Worm (Caenorhabditis elegans) whole organism, L2 larva: ENCODE measurements around the gene his-74.

Experiments used
- C34F6.9 ChIP-seq: fragments of 150-350 bp; optimal IDR thresholded peaks from 2 replicates; lab custom pipeline; 2014; ENCODE audit warnings: missing biosample characterization, missing genetic modification characterization
- F13H6.1 ChIP-seq: sonication (generic microtip); optimal IDR thresholded peaks from 2 replicates; lab custom pipeline; 2016; ENCODE audit warnings: missing genetic modification characterization, missing compliant biosample characterization
- ZK546.5 ChIP-seq: sonication (generic microtip); optimal IDR thresholded peaks from 2 replicates; lab custom pipeline; 2017; ENCODE audit warnings: missing biosample characterization, missing genetic modification characterization
- alr-1 ChIP-seq: fragments of 150-350 bp; optimal IDR thresholded peaks from 2 replicates; lab custom pipeline; 2014; ENCODE audit warnings: missing biosample characterization, missing genetic modification characterization
- aly-2 ChIP-seq: fragments of 150-350 bp; optimal IDR thresholded peaks from 2 replicates; lab custom pipeline; 2014; ENCODE audit warnings: missing biosample characterization, missing genetic modification characterization
- blmp-1 ChIP-seq: sonication (generic microtip); optimal IDR thresholded peaks from 2 replicates; lab custom pipeline; 2017; ENCODE audit warnings: missing genetic modification characterization, mild to moderate bottlenecking, missing compliant biosample characterization, antibody characterized with exemption, moderate library complexity; ENCODE audit not compliant: insufficient read depth
- crh-2 ChIP-seq: sonication (generic microtip); optimal IDR thresholded peaks from 2 replicates; lab custom pipeline; 2017; ENCODE audit warnings: missing biosample characterization, missing genetic modification characterization
- egl-27 ChIP-seq: sonication (generic microtip); optimal IDR thresholded peaks from 3 replicates; lab custom pipeline; 2017; ENCODE audit warnings: missing biosample characterization, missing genetic modification reagents, missing genetic modification characterization
- elt-1 ChIP-seq: fragments of 150-350 bp; optimal IDR thresholded peaks from 2 replicates; lab custom pipeline; 2014; ENCODE audit warnings: missing biosample characterization, missing genetic modification characterization
- fos-1 ChIP-seq: fragments of 150-350 bp; optimal IDR thresholded peaks from 2 replicates; lab custom pipeline; 2014; ENCODE audit warnings: missing biosample characterization, missing genetic modification characterization
- gmeb-1 ChIP-seq: fragments of 150-350 bp; optimal IDR thresholded peaks from 2 replicates; lab custom pipeline; 2014; ENCODE audit warnings: missing biosample characterization, missing genetic modification characterization
- lin-11 ChIP-seq: fragments of 150-350 bp; sonication (generic microtip); optimal IDR thresholded peaks from 2 replicates; lab custom pipeline; 2014; ENCODE audit warnings: missing biosample characterization, missing genetic modification characterization, inconsistent platforms, mixed read lengths
- lin-13 ChIP-seq: fragments of 150-350 bp; optimal IDR thresholded peaks from 2 replicates; lab custom pipeline; 2014; ENCODE audit warnings: missing biosample characterization, missing genetic modification reagents, missing genetic modification characterization
- lin-39 ChIP-seq: fragments of 150-350 bp; optimal IDR thresholded peaks from 2 replicates; lab custom pipeline; 2014; ENCODE audit warnings: missing biosample characterization, missing genetic modification reagents, missing genetic modification characterization
- lsy-2 ChIP-seq, 2 experiments: fragments of 150-350 bp in 1 of 2; sonication (generic microtip) in 1 of 2; optimal IDR thresholded peaks; 2 replicates each; lab custom pipeline; 2014 to 2017; ENCODE audit warnings: missing biosample characterization in 2 of 2, missing genetic modification characterization in 2 of 2
- mab-5 ChIP-seq: fragments of 150-350 bp; optimal IDR thresholded peaks from 2 replicates; lab custom pipeline; 2014; ENCODE audit warnings: missing biosample characterization, missing genetic modification characterization
- nhr-10 ChIP-seq: sonication (generic microtip); optimal IDR thresholded peaks from 2 replicates; lab custom pipeline; 2017; ENCODE audit warnings: missing biosample characterization, missing genetic modification characterization
- nhr-11 ChIP-seq: fragments of 150-350 bp; optimal IDR thresholded peaks from 2 replicates; lab custom pipeline; 2014; ENCODE audit warnings: missing biosample characterization, missing genetic modification characterization
- nhr-129 ChIP-seq: fragments of 150-350 bp; optimal IDR thresholded peaks from 2 replicates; lab custom pipeline; 2014; ENCODE audit warnings: missing biosample characterization, missing genetic modification characterization
- nhr-21 ChIP-seq: fragments of 150-350 bp; optimal IDR thresholded peaks from 2 replicates; lab custom pipeline; 2014; ENCODE audit warnings: missing biosample characterization, missing genetic modification characterization
- nhr-237 ChIP-seq: fragments of 150-350 bp; optimal IDR thresholded peaks from 2 replicates; lab custom pipeline; 2014; ENCODE audit warnings: missing biosample characterization, missing genetic modification characterization
- nhr-25 ChIP-seq: fragments of 150-350 bp; sonication (generic microtip); optimal IDR thresholded peaks from 3 replicates; lab custom pipeline; 2014; ENCODE audit warnings: missing biosample characterization, missing genetic modification characterization
- nhr-6 ChIP-seq: fragments of 150-350 bp; optimal IDR thresholded peaks from 2 replicates; lab custom pipeline; 2014; ENCODE audit warnings: missing biosample characterization, missing genetic modification characterization
- nhr-77 ChIP-seq: fragments of 150-350 bp; optimal IDR thresholded peaks from 2 replicates; lab custom pipeline; 2014; ENCODE audit warnings: missing biosample characterization, missing genetic modification characterization
- peb-1 ChIP-seq: fragments of 150-350 bp; optimal IDR thresholded peaks from 2 replicates; lab custom pipeline; 2014; ENCODE audit warnings: missing biosample characterization, missing genetic modification characterization
- sem-4 ChIP-seq: fragments of 150-350 bp; optimal IDR thresholded peaks from 2 replicates; lab custom pipeline; 2014; ENCODE audit warnings: missing biosample characterization, missing genetic modification reagents, missing genetic modification characterization
- skn-1 ChIP-seq: sonication (generic microtip); optimal IDR thresholded peaks from 2 replicates; lab custom pipeline; 2017; ENCODE audit warnings: missing biosample characterization, missing genetic modification characterization
- snpc-4 ChIP-seq: fragments of 150-350 bp; optimal IDR thresholded peaks from 2 replicates; lab custom pipeline; 2014; ENCODE audit warnings: missing biosample characterization, missing genetic modification characterization
- unc-39 ChIP-seq: fragments of 150-350 bp; optimal IDR thresholded peaks from 2 replicates; lab custom pipeline; 2014; ENCODE audit warnings: missing biosample characterization, missing genetic modification characterization
- unc-55 ChIP-seq: fragments of 150-350 bp; sonication (generic microtip); optimal IDR thresholded peaks from 3 replicates; lab custom pipeline; 2014; ENCODE audit warnings: missing biosample characterization, missing genetic modification reagents, missing genetic modification characterization
- zag-1 ChIP-seq: fragments of 150-350 bp; optimal IDR thresholded peaks from 2 replicates; lab custom pipeline; 2014; ENCODE audit warnings: missing biosample characterization, missing genetic modification characterization
- ztf-1 ChIP-seq: fragments of 200-800 bp; sonication (Bioruptor generic); conservative IDR thresholded peaks from 2 replicates; pipeline ENCODE4 v1.3.6; 2022; ENCODE audit warnings: missing genetic modification characterization, missing compliant biosample characterization
- ztf-4 ChIP-seq: fragments of 150-350 bp; optimal IDR thresholded peaks from 2 replicates; lab custom pipeline; 2014; ENCODE audit warnings: missing biosample characterization, missing genetic modification characterization

Gene his-74

DNA sequence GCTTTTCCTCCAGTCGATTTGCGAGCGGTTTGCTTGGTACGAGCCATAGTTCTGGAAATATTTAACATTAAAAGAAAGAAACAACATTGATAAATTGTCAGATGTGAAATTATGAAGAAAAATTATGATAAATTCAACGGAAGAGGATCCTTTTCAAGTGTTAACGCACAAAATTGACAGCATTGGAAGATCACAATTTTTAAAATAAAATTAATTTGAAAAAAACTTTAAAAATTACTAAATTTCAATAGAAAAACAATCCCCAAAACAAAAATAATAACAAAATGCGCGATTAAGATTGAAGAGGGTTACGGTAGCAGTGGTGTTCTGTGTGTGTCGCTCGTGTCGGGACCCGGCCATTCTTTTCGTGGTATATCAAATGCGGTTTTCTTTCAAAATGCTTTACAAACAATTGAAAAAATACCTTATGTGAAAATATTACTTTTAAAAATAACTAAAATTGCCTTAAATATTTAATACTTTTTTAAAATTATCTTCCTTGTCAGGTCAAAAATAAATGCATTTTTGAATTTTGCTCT lies at the start of gene his-74:
Gene his-74, minus strand, starts transcription at position 51 of the 539 bp plus-strand sequence.
- no peak for TF ChIP-seq nhr-129
- no peak for TF ChIP-seq ztf-4
- no peak for TF ChIP-seq lin-11
- no peak for TF ChIP-seq gmeb-1 (tag; lab: Kevin White, UChicago)
- TF ChIP-seq blmp-1 (tag; lab: Kevin White, UChicago): no peak
- no peak for TF ChIP-seq nhr-11 (tag; lab: Kevin White, UChicago)
- no peak for TF ChIP-seq unc-55 (GFP tag; lab: Kevin White, UChicago)
- no peak for TF ChIP-seq snpc-4 (tag; lab: Kevin White, UChicago)
- TF ChIP-seq F13H6.1 (tag; lab: Kevin White, UChicago): no peak
- no peak for TF ChIP-seq crh-2 (tag; lab: Kevin White, UChicago)
- TF ChIP-seq lsy-2 (tag; optimal IDR thresholded peaks at IDR 0.05; lab: Kevin White, UChicago): no peak
- TF ChIP-seq nhr-237 (tag; lab: Kevin White, UChicago): no peak
- no peak for TF ChIP-seq lin-39 (tag; lab: Kevin White, UChicago)
- no peak for TF ChIP-seq mab-5 (tag; lab: Kevin White, UChicago)

DNA sequence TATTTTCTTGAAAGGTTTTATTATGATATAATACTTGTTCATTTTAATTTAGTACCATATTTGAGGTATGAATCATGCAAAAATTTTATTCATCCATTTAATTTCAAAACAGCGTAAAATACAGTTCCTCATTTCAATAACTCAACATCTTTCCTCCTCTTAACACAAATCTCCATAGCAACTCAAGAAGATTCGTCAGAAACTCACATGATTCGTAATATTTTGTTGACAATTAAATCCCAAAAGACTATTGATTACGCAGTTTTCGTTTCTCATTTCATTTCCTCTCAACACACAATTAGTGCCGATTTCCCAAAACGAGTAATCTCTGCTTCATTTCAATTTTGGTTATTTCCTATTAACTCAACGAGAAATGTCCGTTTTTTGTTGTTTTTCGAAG lies 48.2 kb upstream of the his-74 start, which contains the start of gene R11D1.2:
Gene R11D1.2, plus strand, starts transcription at position 301 of the 400 bp plus-strand sequence.
- TF ChIP-seq nhr-11 (tag; lab: Kevin White, UChicago): no peak
- no peak for TF ChIP-seq gmeb-1 (tag; lab: Kevin White, UChicago)
- TF ChIP-seq lsy-2 (tag; optimal IDR thresholded peaks at IDR 0.05; lab: Kevin White, UChicago): no peak
- TF ChIP-seq nhr-25 (tag; lab: Kevin White, UChicago): no peak
- TF ChIP-seq, all 48 proteins: peak for 0

DNA sequence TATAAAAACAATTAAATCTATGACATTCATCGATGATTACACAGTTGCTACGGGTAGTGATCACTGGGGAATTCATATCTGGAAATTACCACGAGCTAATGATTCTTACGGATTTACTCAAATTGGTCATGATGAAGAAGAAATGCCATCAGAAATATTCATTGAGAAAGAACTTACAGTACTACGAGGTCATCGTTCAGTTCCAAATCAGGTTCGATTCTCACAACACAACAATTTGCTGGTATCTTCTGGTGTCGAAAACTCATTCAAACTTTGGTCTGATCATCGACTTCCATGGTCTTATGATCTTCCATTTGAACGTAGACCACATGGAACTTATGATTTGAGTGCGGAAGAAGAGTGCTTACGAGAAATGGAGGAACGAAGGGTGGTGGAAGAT lies 46.4 kb upstream of the his-74 start:
- TF ChIP-seq nhr-129 (no peak), F13H6.1 (tag; lab: Kevin White, UChicago) (no peak), nhr-6 (tag; lab: Kevin White, UChicago) (no peak), elt-1 (tag; lab: Kevin White, UChicago) (no peak), gmeb-1 (tag; lab: Kevin White, UChicago) (no peak), crh-2 (tag; lab: Kevin White, UChicago) (no peak), peb-1 (tag; lab: Kevin White, UChicago) (no peak), skn-1 (no peak), lsy-2 (tag; optimal IDR thresholded peaks at IDR 0.05; lab: Kevin White, UChicago) (no peak), egl-27 (tag; lab: Kevin White, UChicago) (no peak), lin-13 (GFP tag; lab: Kevin White, UChicago) (no peak), unc-39 (no peak), nhr-11 (tag; lab: Kevin White, UChicago) (no peak), sem-4 (tag; lab: Kevin White, UChicago) (no peak), unc-55 (GFP tag; lab: Kevin White, UChicago) (no peak)

DNA sequence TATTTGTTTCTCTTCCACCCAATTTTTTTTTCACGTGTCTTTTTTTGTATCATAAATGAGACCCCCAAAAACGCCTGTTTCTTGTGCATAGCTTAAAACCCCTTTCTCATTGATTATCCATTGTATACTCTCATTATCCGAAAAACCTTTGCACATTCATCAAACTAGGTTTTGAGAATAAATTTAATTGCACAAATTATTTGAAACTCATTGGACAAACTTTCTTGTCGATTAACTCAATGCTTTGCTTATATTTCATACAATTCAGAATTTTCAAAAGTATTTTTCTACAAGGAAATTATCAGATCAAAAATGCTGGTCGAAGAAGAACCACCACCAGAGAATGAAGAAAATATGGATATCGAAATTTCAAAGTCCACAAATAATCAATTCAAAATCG lies 43.9 kb upstream of the his-74 start, which contains the start of gene R11D1.1:
Gene R11D1.1, plus strand, starts transcription at position 301 of the 400 bp plus-strand sequence.
- TF ChIP-seq zag-1 (tag; lab: Kevin White, UChicago): no peak
- no peak for TF ChIP-seq nhr-21 (tag; lab: Kevin White, UChicago)
- TF ChIP-seq ztf-1 (GFP tag; lab: Robert Waterston, UW): no peak
- TF ChIP-seq lin-11: no peak
- TF ChIP-seq nhr-77: no peak
- no peak for TF ChIP-seq snpc-4 (tag; lab: Kevin White, UChicago)
- no peak for TF ChIP-seq alr-1
- no peak for TF ChIP-seq ZK546.5
- no peak for TF ChIP-seq nhr-10

DNA sequence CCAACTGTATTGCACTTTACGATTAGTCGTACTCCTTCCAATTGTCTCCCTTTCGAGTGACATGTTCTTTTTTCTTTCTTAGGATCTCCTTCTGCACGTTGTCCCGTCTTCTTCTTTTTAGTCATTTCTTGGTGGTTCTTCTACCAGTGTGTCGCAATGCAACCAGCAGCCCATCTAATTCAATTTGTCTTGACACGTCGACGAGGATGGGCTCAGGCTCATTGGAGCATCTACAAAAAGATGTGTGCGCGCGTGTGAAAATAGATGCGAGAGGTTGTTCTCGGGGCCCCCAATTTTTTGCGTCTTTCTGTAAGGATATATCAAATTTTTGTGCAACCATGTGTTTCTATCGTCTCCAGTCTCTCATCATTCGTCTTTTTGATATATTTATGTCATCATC lies 41.5 kb upstream of the his-74 start:
- no peak for TF ChIP-seq sem-4 (tag; lab: Kevin White, UChicago)
- TF ChIP-seq aly-2: no peak
- TF ChIP-seq zag-1 (tag; lab: Kevin White, UChicago): peak; percentile 48
- peak; percentile 47 for TF ChIP-seq crh-2 (tag; lab: Kevin White, UChicago)

DNA sequence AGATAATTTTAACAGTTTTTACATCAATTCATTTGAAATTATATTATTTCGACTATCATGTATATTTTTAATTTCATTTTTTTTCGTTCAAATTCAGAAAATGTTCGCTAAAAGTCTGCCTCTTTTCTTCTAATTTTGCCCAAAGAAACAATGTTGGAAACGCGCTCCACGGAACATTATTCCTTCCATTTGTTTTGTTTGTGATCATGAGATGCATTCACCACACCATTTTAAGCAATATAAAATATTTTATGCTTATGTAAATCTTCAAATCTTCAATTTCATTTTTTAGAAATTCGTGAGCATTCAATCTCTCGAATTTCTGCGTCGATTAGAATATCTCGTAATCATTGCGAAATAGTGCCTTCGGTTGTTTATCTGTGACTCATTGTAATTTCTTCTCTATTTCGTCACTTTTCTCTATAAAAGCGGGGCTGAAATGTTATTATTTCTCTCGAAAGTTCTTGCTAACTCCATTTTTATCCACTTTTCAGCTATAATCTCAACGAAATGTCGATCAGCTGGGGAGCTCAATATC lies 37.3 kb upstream of the his-74 start, which contains the start of gene istr-1:
Gene istr-1, plus strand, starts transcription at position 495 of the 538 bp plus-strand sequence.
- peak; percentile 12 for TF ChIP-seq fos-1 (tag; lab: Kevin White, UChicago)
- TF ChIP-seq skn-1: peak; percentile 11
- TF ChIP-seq ztf-1 (GFP tag; lab: Robert Waterston, UW): no peak
- peak; percentile 66 for TF ChIP-seq C34F6.9 (tag; lab: Kevin White, UChicago)
- peak; percentile 33 for TF ChIP-seq nhr-129
- TF ChIP-seq egl-27 (tag; lab: Kevin White, UChicago): no peak
- TF ChIP-seq unc-55 (GFP tag; lab: Kevin White, UChicago): peak; percentile 34
- TF ChIP-seq elt-1 (tag; lab: Kevin White, UChicago): no peak
